Worm (Caenorhabditis elegans) whole organism, young adult: ENCODE data around the gene Y57G11C.14.
"Not testable (repeated sequence)": the region's sequence is repeated elsewhere in the genome, so short reads cannot be mapped to it uniquely, and the experiment has no call there.

ENCODE experiments used
- B0336.3 ChIP-seq: fragments of 200-800 bp; sonication (Bioruptor generic); IDR thresholded peaks from 2 replicates; pipeline ENCODE4 v1.3.6; 2022; ENCODE audit warnings: missing genetic modification characterization, missing compliant biosample characterization
- C06A6.2 ChIP-seq: fragments of 200-800 bp; sonication (Bioruptor generic); conservative IDR thresholded peaks from 2 replicates; pipeline ENCODE4 v1.3.6; 2022; ENCODE audit warnings: missing genetic modification characterization, missing compliant biosample characterization
- D2030.7 ChIP-seq: fragments of 200-800 bp; sonication (Bioruptor generic); IDR thresholded peaks from 2 replicates; pipeline ENCODE4 v1.3.6; 2022; ENCODE audit warnings: missing genetic modification reagents, missing genetic modification characterization, missing compliant biosample characterization
- F49E8.2 ChIP-seq: sonication (generic microtip); optimal IDR thresholded peaks from 3 replicates; lab custom pipeline; 2017; ENCODE audit warnings: missing genetic modification characterization, mild to moderate bottlenecking, missing compliant biosample characterization, antibody characterized with exemption, moderate library complexity; ENCODE audit not compliant: insufficient read depth
- F55B11.4 ChIP-seq: sonication (generic microtip); optimal IDR thresholded peaks from 2 replicates; lab custom pipeline; 2016; ENCODE audit warnings: missing compliant biosample characterization, missing genetic modification characterization, borderline replicate concordance; ENCODE audit not compliant: insufficient read depth
- F57C9.4 ChIP-seq: sonication (generic microtip); optimal IDR thresholded peaks from 2 replicates; lab custom pipeline; 2017; ENCODE audit warnings: mild to moderate bottlenecking, missing genetic modification characterization, missing compliant biosample characterization
- T07F8.4 ChIP-seq: sonication (generic microtip); optimal IDR thresholded peaks from 2 replicates; lab custom pipeline; 2016; ENCODE audit warnings: mild to moderate bottlenecking, missing genetic modification characterization, moderate library complexity, missing compliant biosample characterization
- Y53G8AR.9 ChIP-seq: fragments of 200-800 bp; sonication (Bioruptor generic); conservative IDR thresholded peaks from 2 replicates; pipeline ENCODE4 v1.3.6; 2022; ENCODE audit warnings: missing genetic modification reagents, missing genetic modification characterization, missing compliant biosample characterization
- Y67H2A.10 ChIP-seq: fragments of 200-800 bp; sonication (Bioruptor generic); conservative IDR thresholded peaks from 2 replicates; pipeline ENCODE4 v1.3.6; 2022; ENCODE audit warnings: missing genetic modification reagents, missing genetic modification characterization, missing compliant biosample characterization
- Y79H2A.3 ChIP-seq: fragments of 200-800 bp; sonication (Bioruptor generic); conservative IDR thresholded peaks from 2 replicates; pipeline ENCODE4 v1.3.6; 2022; ENCODE audit warnings: missing genetic modification reagents, missing genetic modification characterization, missing compliant biosample characterization
- aptf-2 ChIP-seq: fragments of 200-800 bp; sonication (Bioruptor generic); conservative IDR thresholded peaks from 2 replicates; pipeline ENCODE4 v1.3.6; 2022; ENCODE audit warnings: missing genetic modification reagents, missing genetic modification characterization, missing compliant biosample characterization
- cebp-2 ChIP-seq: fragments of 200-800 bp; sonication (Bioruptor generic); IDR thresholded peaks from 2 replicates; pipeline ENCODE4 v1.3.6; 2022; ENCODE audit warnings: missing genetic modification characterization, missing compliant biosample characterization
- ceh-91 ChIP-seq: fragments of 200-800 bp; sonication (Bioruptor generic); IDR thresholded peaks from 2 replicates; pipeline ENCODE4 v1.3.6; 2022; ENCODE audit warnings: missing genetic modification reagents, missing genetic modification characterization, missing compliant biosample characterization
- die-1 ChIP-seq: sonication (generic microtip); optimal IDR thresholded peaks from 2 replicates; lab custom pipeline; 2016; ENCODE audit warnings: missing genotype, mild to moderate bottlenecking, missing genetic modification characterization, missing compliant biosample characterization
- efl-1 ChIP-seq: fragments of 150-350 bp; optimal IDR thresholded peaks from 2 replicates; lab custom pipeline; 2014; ENCODE audit warnings: missing biosample characterization, missing genetic modification reagents, missing genetic modification characterization
- him-1 ChIP-seq: sonication (generic microtip); optimal IDR thresholded peaks from 2 replicates; lab custom pipeline; 2016; ENCODE audit warnings: missing genotype, missing genetic modification reagents, missing genetic modification characterization, missing compliant biosample characterization
- lin-54 ChIP-seq: fragments of 200-800 bp; sonication (Bioruptor generic); optimal IDR thresholded peaks from 2 replicates; lab custom pipeline; 2018; ENCODE audit warnings: mild to moderate bottlenecking, missing genetic modification characterization, missing compliant biosample characterization
- lsl-1 ChIP-seq: fragments of 200-800 bp; sonication (Bioruptor generic); optimal IDR thresholded peaks from 2 replicates; lab custom pipeline; 2018; ENCODE audit warnings: mild to moderate bottlenecking, missing genetic modification characterization, moderate library complexity, missing compliant biosample characterization
- nhr-90 ChIP-seq: sonication (generic microtip); optimal IDR thresholded peaks from 2 replicates; lab custom pipeline; 2016; ENCODE audit warnings: missing genotype, mild to moderate bottlenecking, missing genetic modification characterization, missing compliant biosample characterization
- repo-1 ChIP-seq: sonication (generic microtip); optimal IDR thresholded peaks from 2 replicates; lab custom pipeline; 2017; ENCODE audit warnings: mild to moderate bottlenecking, missing genetic modification characterization, missing compliant biosample characterization
- rpc-1 ChIP-seq, 2 experiments: fragments of 150-350 bp in 1 of 2; sonication (generic microtip) in 1 of 2; optimal IDR thresholded peaks; 2 replicates each; lab custom pipeline; 2014 to 2018; ENCODE audit warnings: missing biosample characterization in 1 of 2, missing genetic modification characterization in 1 of 2, missing genetic modification reagents in 1 of 2, missing genotype in 1 of 2
- snpc-1.1 ChIP-seq: sonication (generic microtip); optimal IDR thresholded peaks from 2 replicates; lab custom pipeline; 2017; ENCODE audit warnings: missing genetic modification characterization, mild to moderate bottlenecking, missing compliant biosample characterization, antibody characterized with exemption, moderate library complexity, missing genotype, missing genetic modification reagents; ENCODE audit not compliant: insufficient read depth
- snpc-1.3 ChIP-seq: sonication (generic microtip); optimal IDR thresholded peaks from 2 replicates; lab custom pipeline; 2017; ENCODE audit warnings: missing genetic modification characterization, mild to moderate bottlenecking, missing compliant biosample characterization, antibody characterized with exemption, moderate library complexity, missing genotype, missing genetic modification reagents; ENCODE audit not compliant: insufficient read depth
- snpc-3.4 ChIP-seq: sonication (generic microtip); optimal IDR thresholded peaks from 2 replicates; lab custom pipeline; 2017; ENCODE audit warnings: missing genetic modification characterization, mild to moderate bottlenecking, missing compliant biosample characterization, antibody characterized with exemption, moderate library complexity, missing genotype, missing genetic modification reagents
- snpc-4 ChIP-seq, 5 experiments: fragments of 150-350 bp in 1 of 5; sonication (generic microtip) in 4 of 5; optimal IDR thresholded peaks; 2 replicates each; lab custom pipeline; 2014 to 2018; ENCODE audit warnings: missing genetic modification characterization in 5 of 5, missing biosample characterization in 3 of 5, antibody characterized with exemption in 2 of 5, mild to moderate bottlenecking in 2 of 5, missing compliant biosample characterization in 2 of 5, missing genotype in 2 of 5, moderate library complexity in 2 of 5, missing genetic modification reagents in 1 of 5
- tbp1 ChIP-seq: fragments of 200-800 bp; sonication (Bioruptor generic); optimal IDR thresholded peaks from 2 replicates; lab custom pipeline; 2018; ENCODE audit warnings: mild to moderate bottlenecking, missing genetic modification characterization, missing compliant biosample characterization
- ztf-26 ChIP-seq: sonication (generic microtip); optimal IDR thresholded peaks from 2 replicates; lab custom pipeline; 2017; ENCODE audit warnings: missing genetic modification characterization, missing compliant biosample characterization

Y57G11C.14 gene

DNA sequence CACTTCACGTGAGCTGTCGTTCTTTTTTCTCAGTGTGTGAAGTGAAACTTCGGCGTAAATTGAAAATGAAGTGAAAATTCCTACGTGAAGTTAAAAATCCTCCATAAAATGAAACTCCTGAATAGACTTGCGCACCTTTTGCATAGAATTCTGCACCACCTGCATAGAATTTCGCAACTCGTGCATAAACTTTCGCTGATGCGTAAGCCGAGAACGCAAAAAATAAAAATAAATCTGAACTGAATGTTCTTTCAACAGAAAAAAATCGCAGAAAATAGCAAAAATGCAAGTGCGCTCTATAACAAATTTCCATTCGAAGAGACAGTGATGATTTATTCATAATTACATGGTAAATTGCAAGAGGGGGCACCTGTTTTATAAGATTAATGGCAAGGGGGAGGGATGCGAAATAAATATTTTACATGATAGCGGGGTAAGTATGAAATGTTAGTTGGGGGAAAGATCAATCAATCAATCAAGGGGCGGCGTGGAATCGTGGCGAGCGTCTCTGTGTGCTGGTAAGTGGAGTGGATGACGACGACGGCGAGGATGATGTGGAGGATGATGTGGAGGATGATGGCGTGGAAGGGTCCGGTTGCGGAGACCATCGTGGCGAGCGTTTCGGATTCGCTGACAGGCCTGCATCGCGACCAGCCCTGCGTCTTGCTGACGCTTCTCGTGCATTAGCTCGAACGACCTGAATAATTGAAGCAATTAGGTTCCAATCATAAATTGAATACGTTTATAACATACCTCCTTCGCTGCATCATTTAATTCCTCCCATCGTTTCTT lies 25.6 kb upstream of the Y57G11C.14 start, which contains the start of gene Y57G11C.36 (continued):
- TF ChIP-seq C06A6.2 (GFP tag; lab: Robert Waterston, UW) (no peak), ceh-91 (GFP tag; lab: Robert Waterston, UW) (no peak), repo-1 (tag; lab: Kevin White, UChicago) (no peak), nhr-90 (tag; lab: Kevin White, UChicago) (no peak), B0336.3 (GFP tag; lab: Robert Waterston, UW) (no peak), snpc-4 (GFP tag; optimal IDR thresholded peaks at IDR 0.05; lab: Kevin White, UChicago) (no peak), snpc-4 (tag; optimal IDR thresholded peaks at IDR 0.05; lab: Kevin White, UChicago) (peak in 1 of 4 experiments; percentile 83), rpc-1 (optimal IDR thresholded peaks at IDR 0.05; lab: Kevin White, UChicago) (no peak), rpc-1 (tag; optimal IDR thresholded peaks at IDR 0.05; lab: Kevin White, UChicago) (no peak), cebp-2 (GFP tag; lab: Robert Waterston, UW) (no peak), aptf-2 (GFP tag; lab: Robert Waterston, UW) (no peak), Y67H2A.10 (GFP tag; lab: Robert Waterston, UW) (no peak), him-1 (tag; lab: Kevin White, UChicago) (no peak), snpc-1.1 (tag; lab: Kevin White, UChicago) (peak; percentile 19), ztf-26 (tag; lab: Kevin White, UChicago) (no peak), Y79H2A.3 (no peak)
- TF ChIP-seq, all 124 proteins: peak for 7

ce11 chrIV:14774454-14774853 lies 24.7 kb upstream of the Y57G11C.14 start, which contains the start of gene Y57G11C.51:
Y57G11C.51 (minus strand) TSS chrIV:14774554.
- not testable (repeated sequence) for TF ChIP-seq snpc-4 (GFP tag; optimal IDR thresholded peaks at IDR 0.05; lab: Kevin White, UChicago)
- peak in 1 of 4 experiments; percentile 40 for TF ChIP-seq snpc-4 (tag; optimal IDR thresholded peaks at IDR 0.05; lab: Kevin White, UChicago)

ce11 chrIV:14780566-14780965 lies 18.5 kb upstream of the Y57G11C.14 start:
- TF ChIP-seq snpc-1.1 (tag; lab: Kevin White, UChicago) = peak; percentile 90
- TF ChIP-seq lsl-1 (GFP tag; lab: Kevin White, UChicago) = peak; percentile 51
- TF ChIP-seq F49E8.2 (tag; lab: Kevin White, UChicago) = peak; percentile 55
- TF ChIP-seq lin-54 (GFP tag; lab: Kevin White, UChicago) = peak; percentile 76
- peak; percentile 80 for TF ChIP-seq snpc-3.4
- TF ChIP-seq snpc-1.3 (tag; lab: Kevin White, UChicago) = peak; percentile 57
- peak; percentile 17 for TF ChIP-seq efl-1 (GFP tag; lab: Kevin White, UChicago)
- peak; percentile 93 for TF ChIP-seq snpc-4 (GFP tag; optimal IDR thresholded peaks at IDR 0.05; lab: Kevin White, UChicago)
- peak; percentile 84 to 97 (median 93) for TF ChIP-seq snpc-4 (tag; optimal IDR thresholded peaks at IDR 0.05; lab: Kevin White, UChicago)
- TF ChIP-seq tbp1 = peak; percentile 70

ce11 chrIV:14781537-14781936 lies 17.6 kb upstream of the Y57G11C.14 start, which contains the start of gene Y57G11C.8:
Y57G11C.8 (plus strand) TSS chrIV:14781837.
- TF ChIP-seq efl-1 (GFP tag; lab: Kevin White, UChicago) (peak; percentile 67), T07F8.4 (no peak), snpc-4 (GFP tag; optimal IDR thresholded peaks at IDR 0.05; lab: Kevin White, UChicago) (peak; percentile 43), snpc-4 (tag; optimal IDR thresholded peaks at IDR 0.05; lab: Kevin White, UChicago) (peak in 2 of 4 experiments; percentile 19 to 65)

DNA sequence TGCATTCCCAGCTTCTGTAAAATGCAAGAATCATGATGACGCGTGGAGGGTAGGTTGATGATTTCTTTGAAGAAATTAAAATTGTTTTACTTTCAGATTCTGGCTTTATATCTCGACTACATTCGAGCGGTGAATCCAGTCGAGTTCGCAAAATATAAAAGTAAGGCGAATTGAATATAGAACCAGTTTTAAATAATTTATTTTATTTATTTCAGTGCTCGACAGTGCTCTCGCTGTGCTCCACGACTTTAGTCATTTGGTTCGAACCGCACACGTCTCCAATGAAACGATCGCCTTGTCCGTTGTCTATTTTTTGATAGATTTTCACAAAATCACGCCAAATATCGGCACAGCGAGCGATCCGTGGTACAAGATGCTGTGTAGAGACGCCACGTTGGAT lies 16.9 kb upstream of the Y57G11C.14 start, which contains the start of gene Y57G11C.1130:
Gene Y57G11C.1130 (plus strand): TSS at position 301 of the 400 bp plus-strand sequence.
- TF ChIP-seq F57C9.4 (no peak), D2030.7 (GFP tag; lab: Robert Waterston, UW) (no peak), F55B11.4 (tag; lab: Kevin White, UChicago) (no peak), die-1 (no peak), Y53G8AR.9 (GFP tag; lab: Robert Waterston, UW) (no peak)
